Worm (Caenorhabditis elegans): ENCODE results near the gene sre-38.

DNA sequence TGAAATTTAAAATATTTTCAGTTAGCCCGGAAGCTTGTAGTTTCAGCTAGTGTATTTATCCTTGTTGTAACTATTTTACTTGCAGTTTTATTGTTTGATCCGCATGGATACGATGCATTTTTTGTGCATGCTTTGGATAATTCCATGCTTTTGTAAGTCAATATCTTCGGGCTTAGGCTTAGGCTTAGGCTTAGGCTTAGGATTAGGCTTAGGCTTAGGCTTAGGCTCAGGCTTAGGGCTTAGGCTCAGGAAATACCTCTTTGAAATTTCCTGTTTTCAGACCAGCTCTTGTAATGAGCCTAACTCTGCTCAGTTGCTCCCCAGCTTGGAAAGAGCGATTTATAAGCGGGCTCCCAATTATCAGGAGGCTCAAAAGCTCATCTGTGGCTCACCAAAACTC is 9.7 kb downstream of the sre-38 start, which contains the start of gene srg-16:
- TF ChIP-seq pqm-1 (tag; optimal IDR thresholded peaks at IDR 0.05) (no peak), fkh-10 (GFP tag; optimal IDR thresholded peaks at IDR 0.05) (no peak), dmd-4 (tag; optimal IDR thresholded peaks at IDR 0.05; ENCODE audit: borderline replicate concordance) (no peak)

All from whole organism, late embryonic.